Fruit fly (Drosophila melanogaster) whole organism, adult: ENCODE data around the gene Kul.

Experiments
- CG1620 ChIP-seq: fragments of 200-800 bp; sonication (Bioruptor generic); optimal IDR thresholded peaks from 2 replicates; lab custom pipeline; 2016; ENCODE audit warnings: missing biosample characterization, missing genetic modification characterization
- CG7101 ChIP-seq: fragments of 200-800 bp; sonication (Bioruptor generic); optimal IDR thresholded peaks from 2 replicates; lab custom pipeline; 2018; ENCODE audit warnings: missing biosample characterization, mild to moderate bottlenecking, missing genetic modification characterization, moderate library complexity
- Clk ChIP-seq: fragments of 200-800 bp; sonication (Bioruptor generic); optimal IDR thresholded peaks from 2 replicates; lab custom pipeline; 2017; ENCODE audit warnings: missing biosample characterization, missing genetic modification characterization
- cic ChIP-seq: fragments of 200-800 bp; sonication (Bioruptor generic); optimal IDR thresholded peaks from 2 replicates; lab custom pipeline; 2017; ENCODE audit warnings: missing biosample characterization, mild to moderate bottlenecking, missing genetic modification characterization, moderate library complexity
- kay ChIP-seq: fragments of 200-800 bp; sonication (Bioruptor generic); peaks from one replicate; lab custom pipeline; 2016; ENCODE audit warnings: missing biosample characterization, missing genetic modification characterization, borderline replicate concordance
- ovo ChIP-seq: fragments of 200-800 bp; sonication (Bioruptor generic); optimal IDR thresholded peaks from 2 replicates; lab custom pipeline; 2016; ENCODE audit warnings: missing biosample characterization, missing genetic modification characterization
- pad ChIP-seq: fragments of 200-800 bp; sonication (Bioruptor generic); optimal IDR thresholded peaks from 3 replicates; lab custom pipeline; 2017; ENCODE audit warnings: missing biosample characterization, missing genetic modification characterization, mild to moderate bottlenecking, moderate library complexity, missing genetic modification reagents

DNA sequence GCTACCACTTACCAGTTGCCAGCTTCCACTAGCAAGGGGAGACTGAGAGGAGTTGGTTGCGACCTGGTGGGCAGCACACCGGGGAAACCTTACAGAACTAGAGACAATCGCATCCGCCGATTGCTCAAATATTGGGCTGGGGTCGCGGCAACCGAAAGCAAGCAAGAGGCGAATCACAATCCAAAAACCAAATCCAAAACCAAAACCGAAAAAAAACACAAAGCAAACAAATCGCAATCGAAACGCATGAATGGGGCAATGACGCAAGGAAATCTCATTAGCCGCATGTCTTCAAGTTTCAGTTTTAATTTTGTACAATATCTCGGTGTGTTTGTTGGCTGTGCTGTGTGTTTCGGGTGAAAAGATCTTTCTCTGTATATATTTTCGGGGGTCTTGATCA, 36.4 kb upstream of the Kul start, which contains the start of gene Obp99c:
- TF ChIP-seq kay = no peak
- no peak for TF ChIP-seq cic
- TF ChIP-seq Clk = no peak
- TF ChIP-seq ovo (GFP tag; lab: Kevin White, UChicago) = no peak
- TF ChIP-seq CG1620 (GFP tag; lab: Kevin White, UChicago) = no peak
- TF ChIP-seq CG7101 = no peak
- TF ChIP-seq pad = no peak
